Worm (Caenorhabditis elegans) whole organism, L1 larva: ENCODE measurements around the gene srt-41.

ENCODE experiments used
- lin-35 ChIP-seq, 2 experiments: fragments of 150-350 bp; optimal IDR thresholded peaks; 2 replicates each; lab custom pipeline; 2014; ENCODE audit warnings: missing biosample characterization in 2 of 2, missing genetic modification characterization in 2 of 2, missing genetic modification reagents in 2 of 2
- lin-39 ChIP-seq: fragments of 150-350 bp; optimal IDR thresholded peaks from 2 replicates; lab custom pipeline; 2014; ENCODE audit warnings: missing biosample characterization, missing genetic modification reagents, missing genetic modification characterization
- mdl-1 ChIP-seq, 2 experiments: fragments of 150-350 bp; optimal IDR thresholded peaks; 2 replicates each; lab custom pipeline; 2014 to 2017; ENCODE audit warnings: missing biosample characterization in 2 of 2, missing genetic modification characterization in 2 of 2, inconsistent platforms in 1 of 2
- mef-2 ChIP-seq: fragments of 150-350 bp; optimal IDR thresholded peaks from 2 replicates; lab custom pipeline; 2014; ENCODE audit warnings: missing biosample characterization, missing genetic modification characterization
- nhr-11 ChIP-seq: fragments of 150-350 bp; optimal IDR thresholded peaks from 2 replicates; lab custom pipeline; 2014; ENCODE audit warnings: missing biosample characterization, missing genetic modification characterization
- nhr-77 ChIP-seq: fragments of 150-350 bp; optimal IDR thresholded peaks from 2 replicates; lab custom pipeline; 2014; ENCODE audit warnings: missing biosample characterization, missing genetic modification characterization
- pqm-1 ChIP-seq: sonication (generic microtip); optimal IDR thresholded peaks from 3 replicates; lab custom pipeline; 2017; ENCODE audit warnings: missing biosample characterization, missing genetic modification characterization
- sup-37 ChIP-seq: fragments of 200-800 bp; sonication (Bioruptor generic); optimal IDR thresholded peaks from 2 replicates; lab custom pipeline; 2018; ENCODE audit warnings: mild to moderate bottlenecking, missing genetic modification characterization, missing compliant biosample characterization
- unc-62 ChIP-seq: fragments of 150-350 bp; optimal IDR thresholded peaks from 2 replicates; lab custom pipeline; 2014; ENCODE audit warnings: missing biosample characterization, missing genetic modification reagents, missing genetic modification characterization
- unc-86 ChIP-seq: sonication (generic microtip); optimal IDR thresholded peaks from 2 replicates; lab custom pipeline; 2016; ENCODE audit warnings: missing genetic modification characterization, missing compliant biosample characterization

DNA sequence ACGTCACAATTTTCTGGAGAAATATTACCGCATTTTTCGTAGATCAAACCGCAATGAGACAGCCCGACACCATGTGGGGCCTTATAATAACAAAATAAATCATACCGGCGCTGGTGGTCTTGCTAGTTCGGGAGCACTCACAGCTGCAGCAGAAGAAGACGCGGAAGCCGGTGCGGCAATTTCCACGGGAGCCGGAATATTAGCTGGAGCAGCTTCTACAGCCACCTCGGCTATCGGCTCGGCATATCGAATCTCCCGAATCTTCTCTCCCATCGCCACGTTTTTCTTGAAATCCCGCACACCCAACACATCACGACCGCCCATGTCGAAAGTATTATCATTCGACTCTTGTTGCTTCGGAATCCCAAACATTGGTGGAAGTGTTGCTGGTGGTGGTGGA lies 21.6 kb upstream of the srt-41 start:
- TF ChIP-seq pqm-1 (tag; lab: Kevin White, UChicago) (no peak), sup-37 (GFP tag; lab: Kevin White, UChicago) (no peak), lin-39 (tag; lab: Kevin White, UChicago) (no peak), unc-86 (tag; lab: Kevin White, UChicago) (no peak), mef-2 (no peak), nhr-11 (tag; lab: Kevin White, UChicago) (no peak), unc-62 (GFP tag; lab: Kevin White, UChicago) (no peak), nhr-77 (tag; lab: Kevin White, UChicago) (no peak), lin-35 (GFP tag; optimal IDR thresholded peaks at IDR 0.05; lab: Kevin White, UChicago) (no peak), mdl-1 (tag; optimal IDR thresholded peaks at IDR 0.05; lab: Kevin White, UChicago) (no peak)
